Fruit fly (Drosophila melanogaster) ovary, adult (tissue): Measurements from ENCODE around the gene CG33767.
"Not testable (repeated sequence)": the region's sequence is repeated elsewhere in the genome, so short reads cannot be mapped to it uniquely, and the experiment has no call there.

ENCODE experiments used
- CG17801 ChIP-seq: fragments of 200-800 bp; optimal IDR thresholded peaks from 2 replicates; lab custom pipeline; 2019; ENCODE audit warnings: missing biosample characterization, mild to moderate bottlenecking, missing genetic modification characterization, moderate library complexity; ENCODE audit not compliant: partially characterized antibody

CG33767 gene

DNA sequence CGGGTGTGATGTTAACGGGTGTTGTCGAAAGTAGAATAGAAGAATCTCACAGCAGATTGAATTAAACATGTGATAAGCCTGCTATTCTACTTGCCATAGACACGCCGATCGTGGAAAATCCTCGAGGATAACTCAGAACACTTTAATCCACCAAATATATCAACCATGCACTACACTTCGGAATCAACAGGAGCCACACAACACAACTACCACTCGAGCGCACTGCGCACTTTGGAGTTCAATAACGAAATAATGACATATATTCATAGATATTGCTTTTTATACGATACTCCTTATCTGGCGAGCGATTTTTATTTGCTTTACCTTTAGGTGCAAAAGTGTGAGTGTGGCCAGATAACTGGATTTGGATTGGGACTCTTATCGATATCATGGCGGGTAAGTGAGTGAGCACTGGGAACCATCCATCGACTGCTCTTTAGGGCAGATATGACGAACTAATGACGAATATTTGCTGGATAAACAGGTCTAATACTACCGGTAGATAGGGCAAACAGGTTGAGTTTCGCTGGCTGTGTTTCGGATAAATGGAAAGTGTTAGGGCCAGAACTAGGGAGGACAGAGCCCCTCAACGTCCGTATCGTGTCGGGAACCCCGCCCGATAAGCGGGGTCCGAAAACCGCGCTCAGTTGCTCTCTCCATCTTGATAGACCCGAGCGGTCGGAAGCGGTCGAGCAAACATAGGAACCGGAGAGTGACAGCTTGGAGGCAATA lies 23.3 kb downstream of the CG33767 start, which contains the start of gene Jhbp6:
Gene Jhbp6, plus strand, starts transcription at position 682 of the 732 bp plus-strand sequence.
- TF ChIP-seq CG17801 = no peak

DNA sequence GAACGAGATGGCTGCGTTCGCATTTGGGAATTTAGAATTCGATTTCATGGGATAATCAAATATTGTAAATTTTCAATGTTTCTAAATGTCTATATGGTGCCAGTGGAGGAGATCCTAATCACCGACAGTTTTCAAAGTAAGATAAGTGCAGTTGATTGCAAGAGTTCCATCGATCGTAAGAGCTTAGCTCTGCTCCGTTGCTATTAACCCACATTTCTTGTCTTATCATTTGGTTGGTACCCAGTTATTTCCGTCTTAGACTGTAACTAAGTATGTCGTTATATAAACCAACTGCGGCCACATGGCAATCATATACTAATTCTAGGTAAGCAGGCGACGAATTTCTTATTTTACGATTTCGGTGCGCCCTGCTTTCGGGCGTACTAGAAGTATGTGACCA lies 24.1 kb downstream of the CG33767 start:
- TF ChIP-seq CG17801 = no peak

dm6 chr3L:22671699-22672276 lies 25.7 kb downstream of the CG33767 start:
- TF ChIP-seq CG17801 = no peak

- no peak for TF ChIP-seq CG17801
These were observed 34.8 kb downstream of the CG33767 start for dm6 chr3L:22680932-22681331.

dm6 chr3L:22686987-22687386 lies 40.9 kb downstream of the CG33767 start, which contains the start of the genes CG14455 and CG14456:
TSS of gene CG14455 (minus strand) at chr3L:22687087.
TSS of gene CG14456 (plus strand) at chr3L:22687222.
- no peak for TF ChIP-seq CG17801

dm6 chr3L:22692428-22692827 lies 46.3 kb downstream of the CG33767 start, which contains the start of gene CG14454:
TSS of gene CG14454 (minus strand) at chr3L:22692528.
- TF ChIP-seq CG17801 = not testable (repeated sequence)

DNA sequence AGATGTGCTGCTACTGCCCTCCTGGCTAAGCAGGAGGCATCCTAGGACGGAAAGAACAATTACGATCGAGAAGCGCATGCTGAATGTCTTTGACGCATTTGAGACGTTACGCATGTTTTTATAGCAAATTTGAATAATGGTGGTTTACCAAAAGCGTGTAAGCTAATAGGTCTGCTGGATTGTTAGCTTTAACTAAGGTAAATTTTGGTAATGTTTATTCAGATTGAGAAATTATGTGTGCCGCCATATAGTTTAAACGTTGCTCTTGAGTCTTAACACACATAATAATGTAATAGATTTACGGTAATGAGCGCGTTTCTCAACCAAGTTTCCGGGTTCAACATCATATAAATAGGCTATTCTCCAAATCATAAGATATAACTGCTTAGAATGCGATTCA lies 47.6 kb downstream of the CG33767 start, which contains the start of the genes CG12546 and CG14453:
Gene CG12546, minus strand, starts transcription at position 101 of the 400 bp plus-strand sequence.
Gene CG14453, plus strand, starts transcription at position 372 of the 400 bp plus-strand sequence.
- no peak for TF ChIP-seq CG17801

dm6 chr3L:22695653-22696052 lies 49.5 kb downstream of the CG33767 start, which contains the start of gene CG14452:
TSS of gene CG14452 (plus strand) at chr3L:22695953.
- no peak for TF ChIP-seq CG17801
